Worm (Caenorhabditis elegans) whole organism, L4/young adult: ENCODE results near the gene F41E6.17.

Source experiments
- W03F9.2 ChIP-seq: fragments of 150-350 bp; optimal IDR thresholded peaks from 2 replicates; lab custom pipeline; 2014; ENCODE audit warnings: missing biosample characterization, missing genetic modification characterization
- dao-5 ChIP-seq: sonication (generic microtip); optimal IDR thresholded peaks from 2 replicates; lab custom pipeline; 2016; ENCODE audit warnings: missing genotype, missing genetic modification characterization, moderate library complexity, missing compliant biosample characterization
- him-1 ChIP-seq: sonication (generic microtip); optimal IDR thresholded peaks from 2 replicates; lab custom pipeline; 2016; ENCODE audit warnings: missing genotype, missing genetic modification reagents, missing genetic modification characterization, missing compliant biosample characterization

ce11 chrV:8650365-8650764 is 26.5 kb downstream of the F41E6.17 start:
- TF ChIP-seq dao-5 (tag; lab: Kevin White, UChicago): no peak
- no peak for TF ChIP-seq him-1 (tag; lab: Kevin White, UChicago)
- TF ChIP-seq W03F9.2: no peak
